Worm (Caenorhabditis elegans) whole organism, midembryonic: ENCODE measurements around the gene epg-4.

Experiments used
- T22C8.4 ChIP-seq: fragments of 200-800 bp; sonication (Bioruptor generic); IDR thresholded peaks from 2 replicates; pipeline ENCODE4 v1.3.6; 2022; ENCODE audit warnings: missing genetic modification characterization, missing compliant biosample characterization
- cog-1 ChIP-seq: sonication (generic microtip); optimal IDR thresholded peaks from 2 replicates; lab custom pipeline; 2016; ENCODE audit warnings: missing genetic modification characterization, missing compliant biosample characterization
- flt-1 ChIP-seq: fragments of 200-800 bp; sonication (Bioruptor generic); IDR thresholded peaks from 2 replicates; pipeline ENCODE4 v1.3.6; 2022; ENCODE audit warnings: missing genetic modification characterization, missing compliant biosample characterization
- klf-2 ChIP-seq: fragments of 200-800 bp; sonication (Bioruptor generic); conservative IDR thresholded peaks from 2 replicates; pipeline ENCODE4 v1.3.6; 2022; ENCODE audit warnings: missing genetic modification reagents, missing genetic modification characterization, missing compliant biosample characterization
- med-1 ChIP-seq: sonication (generic microtip); optimal IDR thresholded peaks from 2 replicates; lab custom pipeline; 2017; ENCODE audit warnings: missing genetic modification characterization, mild to moderate bottlenecking, missing compliant biosample characterization, antibody characterized with exemption, missing genetic modification reagents; ENCODE audit not compliant: insufficient read depth
- ref-1 ChIP-seq: fragments of 200-800 bp; sonication (Bioruptor generic); conservative IDR thresholded peaks from 2 replicates; pipeline ENCODE4 v1.3.6; 2022; ENCODE audit warnings: missing genetic modification reagents, missing genetic modification characterization, missing compliant biosample characterization
- tab-1 ChIP-seq: fragments of 200-800 bp; sonication (Bioruptor generic); IDR thresholded peaks from 2 replicates; pipeline ENCODE4 v1.3.6; 2022; ENCODE audit warnings: missing genetic modification characterization, missing compliant biosample characterization
- ztf-23 ChIP-seq: fragments of 200-800 bp; sonication (Bioruptor generic); IDR thresholded peaks from 2 replicates; pipeline ENCODE4 v1.3.6; 2022; ENCODE audit warnings: missing genetic modification reagents, missing genetic modification characterization, missing compliant biosample characterization

DNA sequence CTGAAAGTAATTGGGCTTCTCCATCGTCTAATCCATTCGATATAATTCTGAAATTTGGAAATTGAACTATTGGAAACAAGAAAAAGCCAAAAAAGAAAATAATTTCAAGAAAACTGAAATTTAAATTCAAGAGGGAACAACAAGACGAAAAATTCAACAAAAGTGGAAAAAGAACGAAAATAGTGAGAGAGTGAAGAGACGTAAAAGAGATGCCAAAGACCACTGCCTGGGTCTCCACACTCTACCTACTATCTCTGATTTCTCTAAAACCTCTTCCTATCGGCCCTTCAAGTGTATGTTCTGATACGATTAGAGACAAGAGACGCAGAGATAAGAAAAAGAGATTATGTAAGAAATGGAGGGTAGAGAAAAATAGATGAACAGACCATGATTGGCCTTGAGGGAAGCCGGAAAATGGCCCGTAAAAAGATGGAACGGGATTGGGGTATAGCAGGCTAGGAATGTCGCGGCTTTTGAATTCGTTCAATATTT, 28.2 kb upstream of the epg-4 start, which contains the start of gene ogt-1:
- TF ChIP-seq ztf-23 (GFP tag; lab: Robert Waterston, UW) (peak; percentile 57; the same call in 1 of the 2 replicates), ref-1 (no peak), med-1 (GFP tag; lab: Kevin White, UChicago) (no peak), flt-1 (no peak), cog-1 (tag; lab: Kevin White, UChicago) (peak; percentile 47), T22C8.4 (no peak), klf-2 (GFP tag; lab: Robert Waterston, UW) (no peak), tab-1 (GFP tag; lab: Robert Waterston, UW) (no peak)
